Worm (Caenorhabditis elegans): Measurements from ENCODE around the gene Y37H2A.14.

- TF ChIP-seq nhr-19 (GFP tag; conservative IDR thresholded peaks at IDR 0.05), result no peak
- no peak for TF ChIP-seq snu-23 (GFP tag; optimal IDR thresholded peaks at IDR 0.05)
- no peak for TF ChIP-seq elt-2 (tag; optimal IDR thresholded peaks at IDR 0.05)
- TF ChIP-seq unc-130 (tag; optimal IDR thresholded peaks at IDR 0.05), result no peak
- no peak for TF ChIP-seq rnt-1 (tag; optimal IDR thresholded peaks at IDR 0.05)
- TF ChIP-seq lin-13 (GFP tag; optimal IDR thresholded peaks at IDR 0.05), result no peak
- TF ChIP-seq nhr-76 (tag; optimal IDR thresholded peaks at IDR 0.05), result no peak
These were observed 18.5 kb upstream of the Y37H2A.14 start, which contains the start of gene fbxa-210 for ce11 chrV:18125075-18125474.

Data from whole organism, L1 larva.